Fruit fly (Drosophila melanogaster) whole organism, embryonic: ENCODE measurements around the gene RhoGAP18B.

Experiments
- Awh ChIP-seq: fragments of 200-800 bp; sonication (Bioruptor generic); IDR thresholded peaks from 2 replicates; pipeline ENCODE4, ENCODE4 v1.3.6; 2022; ENCODE audit warnings: missing biosample characterization, missing genetic modification characterization
- CG11085 ChIP-seq: fragments of 200-800 bp; sonication (Bioruptor generic); IDR thresholded peaks from 2 replicates; pipeline ENCODE4 v1.3.6; 2022; ENCODE audit warnings: missing biosample characterization, missing genetic modification characterization
- CG11456 ChIP-seq: fragments of 200-800 bp; sonication (Bioruptor generic); IDR thresholded peaks from 3 replicates; pipeline ENCODE4 v1.3.6; 2022; ENCODE audit warnings: missing biosample characterization, missing genetic modification characterization
- CG11695 ChIP-seq: fragments of 200-800 bp; sonication (Bioruptor generic); IDR thresholded peaks from 3 replicates; pipeline ENCODE4 v1.3.6; 2022; ENCODE audit warnings: missing biosample characterization, missing genetic modification characterization
- CG13287 ChIP-seq: fragments of 200-800 bp; sonication (Bioruptor generic); IDR thresholded peaks from 2 replicates; pipeline ENCODE4 v1.3.6; 2022; ENCODE audit warnings: missing biosample characterization, missing genetic modification characterization; ENCODE audit not compliant: partially characterized antibody
- CG13775 ChIP-seq: fragments of 200-800 bp; sonication (Bioruptor generic); optimal IDR thresholded peaks from 3 replicates; lab custom pipeline; 2017; ENCODE audit warnings: missing biosample characterization, mild to moderate bottlenecking, missing genetic modification characterization
- CG14014 ChIP-seq: fragments of 200-800 bp; sonication (Bioruptor generic); IDR thresholded peaks from 2 replicates; pipeline ENCODE4 v1.3.6; 2022; ENCODE audit warnings: missing biosample characterization, missing genetic modification characterization
- CG31224 ChIP-seq: fragments of 200-800 bp; sonication (Bioruptor generic); IDR thresholded peaks from 2 replicates; pipeline ENCODE4 v1.3.6; 2022; ENCODE audit warnings: missing biosample characterization, missing genetic modification characterization
- CG33213 ChIP-seq: fragments of 200-800 bp; sonication (Bioruptor generic); optimal IDR thresholded peaks from 3 replicates; lab custom pipeline; 2016; ENCODE audit warnings: missing biosample characterization, missing genetic modification characterization
- CG5953 ChIP-seq: fragments of 200-800 bp; sonication (Bioruptor generic); IDR thresholded peaks from 2 replicates; pipeline ENCODE4 v1.3.6; 2022; ENCODE audit warnings: missing biosample characterization, missing genetic modification characterization
- CG8944 ChIP-seq: fragments of 200-800 bp; sonication (Bioruptor generic); optimal IDR thresholded peaks from 3 replicates; lab custom pipeline; 2016; ENCODE audit warnings: missing biosample characterization, missing genetic modification characterization
- CG9609 ChIP-seq: fragments of 200-800 bp; sonication (Bioruptor generic); optimal IDR thresholded peaks from 3 replicates; lab custom pipeline; 2016; ENCODE audit warnings: missing biosample characterization, missing genetic modification characterization
- CG9727 ChIP-seq: fragments of 200-800 bp; sonication (Bioruptor generic); optimal IDR thresholded peaks from 3 replicates; lab custom pipeline; 2017; ENCODE audit warnings: missing biosample characterization, mild to moderate bottlenecking, missing genetic modification characterization
- CG9797 ChIP-seq: fragments of 200-800 bp; sonication (Bioruptor generic); optimal IDR thresholded peaks from 3 replicates; lab custom pipeline; 2018; ENCODE audit warnings: missing biosample characterization, mild to moderate bottlenecking, missing genetic modification characterization
- CG9876 ChIP-seq: fragments of 200-800 bp; sonication (Bioruptor generic); optimal IDR thresholded peaks from 2 replicates; lab custom pipeline; 2016; ENCODE audit warnings: missing biosample characterization, missing genetic modification characterization
- CG9932 ChIP-seq: fragments of 200-800 bp; sonication (Bioruptor generic); IDR thresholded peaks from 2 replicates; pipeline ENCODE4 v1.3.6; 2022; ENCODE audit warnings: missing biosample characterization, missing genetic modification characterization
- Camta ChIP-seq: fragments of 200-800 bp; sonication (Bioruptor generic); optimal IDR thresholded peaks from 2 replicates; lab custom pipeline; 2016; ENCODE audit warnings: missing biosample characterization, missing genetic modification characterization
- Ets65A ChIP-seq: fragments of 200-800 bp; sonication (Bioruptor generic); peaks from one replicate; lab custom pipeline; 2016; ENCODE audit warnings: missing biosample characterization, missing genetic modification characterization
- H2.0 ChIP-seq: fragments of 200-800 bp; sonication (Bioruptor generic); IDR thresholded peaks from 2 replicates; pipeline ENCODE4 v1.3.6; 2022; ENCODE audit warnings: missing biosample characterization, missing genetic modification characterization
- Hmr ChIP-seq: fragments of 200-800 bp; sonication (Bioruptor generic); optimal IDR thresholded peaks from 3 replicates; lab custom pipeline; 2017; ENCODE audit warnings: mild to moderate bottlenecking, missing biosample characterization, missing genetic modification reagents, missing genetic modification characterization
- Lhr ChIP-seq: fragments of 200-800 bp; sonication (Bioruptor generic); optimal IDR thresholded peaks from 3 replicates; lab custom pipeline; 2017; ENCODE audit warnings: mild to moderate bottlenecking, missing biosample characterization, missing genetic modification reagents, missing genetic modification characterization
- MTF-1 ChIP-seq: fragments of 200-800 bp; sonication (Bioruptor generic); optimal IDR thresholded peaks from 2 replicates; lab custom pipeline; 2018; ENCODE audit warnings: missing biosample characterization, mild to moderate bottlenecking, missing genetic modification characterization, borderline replicate concordance
- Meics ChIP-seq: fragments of 200-800 bp; sonication (Bioruptor generic); optimal IDR thresholded peaks from 2 replicates; lab custom pipeline; 2017; ENCODE audit warnings: missing biosample characterization, mild to moderate bottlenecking, missing genetic modification characterization
- Mrtf ChIP-seq: fragments of 200-800 bp; sonication (Bioruptor generic); IDR thresholded peaks from 3 replicates; pipeline ENCODE4 v1.3.6; 2022; ENCODE audit warnings: missing biosample characterization, missing genetic modification characterization
- Side ChIP-seq: fragments of 200-800 bp; sonication (Bioruptor generic); optimal IDR thresholded peaks from 2 replicates; lab custom pipeline; 2016; ENCODE audit warnings: missing biosample characterization, missing genetic modification characterization
- Taf1 ChIP-seq: fragments of 200-800 bp; sonication (Bioruptor generic); IDR thresholded peaks from 2 replicates; pipeline ENCODE4 v1.3.6; 2022; ENCODE audit warnings: missing biosample characterization, missing genetic modification characterization
- ato ChIP-seq: fragments of 200-800 bp; sonication (Bioruptor generic); IDR thresholded peaks from 2 replicates; pipeline ENCODE4 v1.3.6; 2022; ENCODE audit warnings: missing biosample characterization, missing genetic modification characterization; ENCODE audit not compliant: partially characterized antibody
- bsh ChIP-seq, 2 experiments: fragments of 200-800 bp; sonication (Bioruptor generic); optimal IDR thresholded peaks; 2 replicates each; lab custom pipeline; 2017 to 2018; ENCODE audit warnings: mild to moderate bottlenecking in 2 of 2, missing biosample characterization in 2 of 2, missing genetic modification characterization in 2 of 2, moderate library complexity in 1 of 2
- corto ChIP-seq: fragments of 200-800 bp; sonication (Bioruptor generic); optimal IDR thresholded peaks from 2 replicates; lab custom pipeline; 2016; ENCODE audit warnings: missing biosample characterization, mild to moderate bottlenecking, missing genetic modification characterization, moderate library complexity
- danr ChIP-seq: fragments of 200-800 bp; sonication (Bioruptor generic); IDR thresholded peaks from 2 replicates; pipeline ENCODE4 v1.3.6; 2022; ENCODE audit warnings: missing biosample characterization, missing genetic modification characterization
- dm ChIP-seq: fragments of 200-800 bp; sonication (Bioruptor generic); optimal IDR thresholded peaks from 3 replicates; lab custom pipeline; 2016; ENCODE audit warnings: missing biosample characterization, missing genetic modification characterization
- eyg ChIP-seq: fragments of 200-800 bp; sonication (Bioruptor generic); optimal IDR thresholded peaks from 3 replicates; lab custom pipeline; 2016; ENCODE audit warnings: missing biosample characterization, missing genetic modification characterization
- gcm ChIP-seq: fragments of 200-800 bp; sonication (Bioruptor generic); optimal IDR thresholded peaks from 2 replicates; lab custom pipeline; 2019; ENCODE audit warnings: missing biosample characterization, mild to moderate bottlenecking, missing genetic modification characterization, moderate library complexity
- ham ChIP-seq: fragments of 200-800 bp; sonication (Bioruptor generic); IDR thresholded peaks from 2 replicates; pipeline ENCODE4 v1.3.6; 2022; ENCODE audit warnings: missing biosample characterization, missing genetic modification characterization
- hbn ChIP-seq: fragments of 200-800 bp; sonication (Bioruptor generic); IDR thresholded peaks from 2 replicates; pipeline ENCODE4 v1.3.6; 2022; ENCODE audit warnings: missing biosample characterization, missing genetic modification characterization; ENCODE audit not compliant: partially characterized antibody
- her ChIP-seq: fragments of 200-800 bp; sonication (Bioruptor generic); optimal IDR thresholded peaks from 2 replicates; lab custom pipeline; 2016; ENCODE audit warnings: missing biosample characterization, missing genetic modification characterization
- hkb ChIP-seq, 2 experiments: fragments of 200-800 bp in 1 of 2; fragments of >200 bp in 1 of 2; sonication (Bioruptor generic) in 1 of 2; IDR thresholded peaks in 1 of 2; optimal IDR thresholded peaks in 1 of 2; 2 replicates each; pipeline versions ENCODE4 v1.3.6 to Lab custom; 2017 to 2022; ENCODE audit warnings: missing biosample characterization in 1 of 2, missing genetic modification characterization in 1 of 2
- jigr1 ChIP-seq: fragments of 200-800 bp; sonication (Bioruptor generic); IDR thresholded peaks from 3 replicates; pipeline ENCODE4 v1.3.6; 2022; ENCODE audit warnings: missing biosample characterization, missing genetic modification characterization
- klu ChIP-seq: fragments of 200-800 bp; sonication (Bioruptor generic); IDR thresholded peaks from 2 replicates; pipeline ENCODE4 v1.3.6; 2022; ENCODE audit warnings: missing biosample characterization, missing genetic modification characterization
- kni ChIP-seq: fragments of 200-800 bp; sonication (Bioruptor generic); optimal IDR thresholded peaks from 3 replicates; lab custom pipeline; 2017; ENCODE audit warnings: mild to moderate bottlenecking, missing biosample characterization, missing genetic modification reagents, missing genetic modification characterization
- lilli ChIP-seq: fragments of 200-800 bp; sonication (Bioruptor generic); optimal IDR thresholded peaks from 3 replicates; lab custom pipeline; 2016; ENCODE audit warnings: missing biosample characterization, missing genetic modification characterization
- lov ChIP-seq, 2 experiments: fragments of 200-800 bp in 1 of 2; fragments of >200 bp in 1 of 2; sonication (Bioruptor generic) in 1 of 2; IDR thresholded peaks in 1 of 2; optimal IDR thresholded peaks in 1 of 2; 2 replicates in 1 of 2; 3 replicates in 1 of 2; pipeline versions ENCODE4 v1.3.6 to Lab custom; 2017 to 2022; ENCODE audit warnings: missing biosample characterization in 1 of 2, missing genetic modification characterization in 1 of 2
- mam ChIP-seq: fragments of 200-800 bp; sonication (Bioruptor generic); optimal IDR thresholded peaks from 3 replicates; lab custom pipeline; 2016; ENCODE audit warnings: missing biosample characterization, missing genetic modification characterization
- mld ChIP-seq: fragments of 200-800 bp; sonication (Bioruptor generic); IDR thresholded peaks from 3 replicates; pipeline ENCODE4 v1.3.6; 2022; ENCODE audit warnings: missing biosample characterization, missing genetic modification characterization; ENCODE audit not compliant: partially characterized antibody
- nerfin-2 ChIP-seq: fragments of 200-800 bp; sonication (Bioruptor generic); IDR thresholded peaks from 2 replicates; pipeline ENCODE4 v1.3.6; 2022; ENCODE audit warnings: missing biosample characterization, missing genetic modification characterization; ENCODE audit not compliant: partially characterized antibody
- pho ChIP-seq: fragments of 200-800 bp; sonication (Bioruptor generic); optimal IDR thresholded peaks from 2 replicates; lab custom pipeline; 2016; ENCODE audit warnings: missing biosample characterization, missing genetic modification characterization
- seq ChIP-seq: fragments of 200-800 bp; sonication (Bioruptor generic); IDR thresholded peaks from 2 replicates; pipeline ENCODE4 v1.3.6; 2022; ENCODE audit warnings: missing biosample characterization, missing genetic modification characterization
- tap ChIP-seq: fragments of 200-800 bp; optimal IDR thresholded peaks from 3 replicates; lab custom pipeline; 2019; ENCODE audit warnings: missing biosample characterization, mild to moderate bottlenecking, missing genetic modification characterization, moderate library complexity
- tgo ChIP-seq: fragments of 200-800 bp; sonication (Bioruptor generic); IDR thresholded peaks from 3 replicates; pipeline ENCODE4 v1.3.6; 2022; ENCODE audit warnings: missing biosample characterization, missing genetic modification characterization
- vvl ChIP-seq: fragments of 200-800 bp; sonication (Bioruptor generic); IDR thresholded peaks from 2 replicates; pipeline ENCODE4 v1.3.6; 2022; ENCODE audit warnings: missing biosample characterization, missing genetic modification characterization
- wek ChIP-seq: fragments of 200-800 bp; sonication (Bioruptor generic); optimal IDR thresholded peaks from 3 replicates; lab custom pipeline; 2018; ENCODE audit warnings: missing biosample characterization, mild to moderate bottlenecking, missing genetic modification characterization, moderate library complexity

RhoGAP18B gene

dm6 chrX:19164726-19165125 lies 2.2 kb downstream of the RhoGAP18B start (continued):
- TF ChIP-seq mam, result peak; percentile 27
- TF ChIP-seq jigr1 (GFP tag; lab: Robert Waterston, UW), result no peak
- no peak for TF ChIP-seq Side
- peak; percentile 2 for TF ChIP-seq Hmr (GFP tag; lab: Kevin White, UChicago)
- no peak for TF ChIP-seq CG31224
- TF ChIP-seq CG9727 (GFP tag; lab: Kevin White, UChicago), result no peak
- TF ChIP-seq tgo (GFP tag; lab: Robert Waterston, UW), result no peak
- TF ChIP-seq danr (GFP tag; lab: Robert Waterston, UW), result no peak
- no peak for TF ChIP-seq CG13775 (GFP tag; lab: Kevin White, UChicago)
- TF ChIP-seq Camta, result peak; percentile 34
- TF ChIP-seq lov (optimal IDR thresholded peaks at IDR 0.05; lab: Kevin White, UChicago), result no peak
- no peak for TF ChIP-seq lov (GFP tag; IDR thresholded peaks at IDR 0.05; lab: Robert Waterston, UW)
- TF ChIP-seq CG11695 (GFP tag; lab: Robert Waterston, UW), result 0 out of 3 replicates have a peak, but pooled peaks have one; percentile 9
- no peak for TF ChIP-seq CG11085
- TF ChIP-seq CG14014 (GFP tag; lab: Robert Waterston, UW), result no peak
- TF ChIP-seq CG9797 (GFP tag; lab: Kevin White, UChicago), result no peak
- no peak for TF ChIP-seq CG9932
- TF ChIP-seq Lhr (GFP tag; lab: Kevin White, UChicago), result no peak
- no peak for TF ChIP-seq hkb (optimal IDR thresholded peaks at IDR 0.05; lab: Kevin White, UChicago)
- no peak for TF ChIP-seq hkb (GFP tag; IDR thresholded peaks at IDR 0.05; lab: Robert Waterston, UW)
- no peak for TF ChIP-seq CG13287 (GFP tag; lab: Robert Waterston, UW)
- no peak for TF ChIP-seq seq
- TF ChIP-seq Meics, result peak; percentile 21
- TF ChIP-seq ato (GFP tag; lab: Robert Waterston, UW), result no peak
- TF ChIP-seq CG9876 (GFP tag; lab: Kevin White, UChicago), result no peak
- no peak for TF ChIP-seq gcm (GFP tag; lab: Kevin White, UChicago)
- no peak for TF ChIP-seq vvl (GFP tag; lab: Robert Waterston, UW)
- TF ChIP-seq CG5953 (GFP tag; lab: Robert Waterston, UW), result no peak
- TF ChIP-seq CG8944 (GFP tag; lab: Kevin White, UChicago), result peak; percentile 22
- no peak for TF ChIP-seq Mrtf
- TF ChIP-seq MTF-1 (GFP tag; lab: Kevin White, UChicago), result no peak
- TF ChIP-seq lilli (GFP tag; lab: Kevin White, UChicago), result peak; percentile 19
- peak; percentile 9 for TF ChIP-seq her (GFP tag; lab: Kevin White, UChicago)
- no peak for TF ChIP-seq klu (GFP tag; lab: Robert Waterston, UW)
- TF ChIP-seq hbn (GFP tag; lab: Robert Waterston, UW), result no peak
- no peak for TF ChIP-seq mld (GFP tag; lab: Robert Waterston, UW)
- TF ChIP-seq bsh (GFP tag; optimal IDR thresholded peaks at IDR 0.05; lab: Kevin White, UChicago), result peak in 1 of 2 experiments; percentile 25
- no peak for TF ChIP-seq H2.0 (GFP tag; lab: Robert Waterston, UW)
- no peak for TF ChIP-seq Awh
- TF ChIP-seq kni (GFP tag; lab: Kevin White, UChicago), result no peak
- peak; percentile 38 for TF ChIP-seq CG9609 (GFP tag; lab: Kevin White, UChicago)
- TF ChIP-seq CG33213 (GFP tag; lab: Kevin White, UChicago), result no peak
- no peak for TF ChIP-seq nerfin-2 (GFP tag; lab: Robert Waterston, UW)
- TF ChIP-seq eyg, result no peak
- TF ChIP-seq Ets65A (GFP tag; lab: Kevin White, UChicago), result peak; percentile 86
- no peak for TF ChIP-seq corto (GFP tag; lab: Kevin White, UChicago)
- no peak for TF ChIP-seq ham (GFP tag; lab: Robert Waterston, UW)
- TF ChIP-seq pho (GFP tag; lab: Kevin White, UChicago), result no peak
- no peak for TF ChIP-seq Taf1
- TF ChIP-seq dm (GFP tag; lab: Kevin White, UChicago), result no peak
- TF ChIP-seq CG11456 (GFP tag; lab: Robert Waterston, UW), result no peak
- no peak for TF ChIP-seq wek (GFP tag; lab: Kevin White, UChicago)
- TF ChIP-seq tap (tag; lab: Kevin White, UChicago), result no peak
